Worm (Caenorhabditis elegans) whole organism, L4/young adult: ENCODE results near the gene Y42H9AR.5.

Experiments
- W03F9.2 ChIP-seq: fragments of 150-350 bp; optimal IDR thresholded peaks from 2 replicates; lab custom pipeline; 2014; ENCODE audit warnings: missing biosample characterization, missing genetic modification characterization
- him-1 ChIP-seq: sonication (generic microtip); optimal IDR thresholded peaks from 2 replicates; lab custom pipeline; 2016; ENCODE audit warnings: missing genotype, missing genetic modification reagents, missing genetic modification characterization, missing compliant biosample characterization

ce11 chrIV:8052694-8053093, 49.6 kb upstream of the Y42H9AR.5 start:
- TF ChIP-seq him-1 (tag; lab: Kevin White, UChicago) (no peak), W03F9.2 (tag; lab: Kevin White, UChicago) (no peak)
